Worm (Caenorhabditis elegans) whole organism, L4 larva: ENCODE data around the gene str-139.
A peak's percentile ranks its signal among the peaks of the same experiment; 100 is the strongest.

Experiments
- D1046.2 ChIP-seq: fragments of 200-800 bp; sonication (Bioruptor generic); IDR thresholded peaks from 2 replicates; pipeline ENCODE4 v1.3.6; 2022; ENCODE audit warnings: missing genetic modification characterization, missing compliant biosample characterization
- F10B5.3 ChIP-seq: sonication (generic microtip); optimal IDR thresholded peaks from 2 replicates; lab custom pipeline; 2016; ENCODE audit warnings: mild to moderate bottlenecking, missing genetic modification characterization, missing compliant biosample characterization
- F26F4.8 ChIP-seq: fragments of 200-800 bp; sonication (Bioruptor generic); conservative IDR thresholded peaks from 2 replicates; pipeline ENCODE4 v1.3.6; 2022; ENCODE audit warnings: missing genetic modification characterization, missing compliant biosample characterization
- F44E2.7 ChIP-seq: fragments of 200-800 bp; sonication (Bioruptor generic); IDR thresholded peaks from 2 replicates; pipeline ENCODE4 v2.1.2; 2022; ENCODE audit warnings: missing genetic modification characterization, missing compliant biosample characterization
- F49E8.2 ChIP-seq: sonication (generic microtip); optimal IDR thresholded peaks from 2 replicates; lab custom pipeline; 2016; ENCODE audit warnings: missing compliant biosample characterization, mild to moderate bottlenecking, missing genetic modification characterization, borderline replicate concordance
- R02D3.7 ChIP-seq: fragments of 150-350 bp; sonication (generic microtip); optimal IDR thresholded peaks from 3 replicates; lab custom pipeline; 2014; ENCODE audit warnings: missing biosample characterization, missing genetic modification characterization
- Y48G9A.11 ChIP-seq: fragments of 200-800 bp; sonication (Bioruptor generic); IDR thresholded peaks from 2 replicates; pipeline ENCODE4 v1.3.6; 2022; ENCODE audit warnings: missing genetic modification reagents, missing genetic modification characterization, missing compliant biosample characterization
- Y75B8A.6 ChIP-seq: fragments of 200-800 bp; sonication (Bioruptor generic); IDR thresholded peaks from 2 replicates; pipeline ENCODE4 v1.3.6; 2022; ENCODE audit warnings: missing genetic modification reagents, missing genetic modification characterization, missing compliant biosample characterization
- ama-1 ChIP-seq: fragments of 150-350 bp; optimal IDR thresholded peaks from 2 replicates; lab custom pipeline; 2014; ENCODE audit warnings: inconsistent platforms, mixed read lengths
- ceh-44 ChIP-seq: fragments of 200-800 bp; sonication (Bioruptor generic); IDR thresholded peaks from 2 replicates; pipeline ENCODE4 v1.3.6; 2022; ENCODE audit warnings: missing genetic modification reagents, missing genetic modification characterization, missing compliant biosample characterization
- ces-1 ChIP-seq: fragments of 150-350 bp; sonication (generic microtip); optimal IDR thresholded peaks from 4 replicates; lab custom pipeline; 2014; ENCODE audit warnings: missing biosample characterization, missing genetic modification reagents, missing genetic modification characterization
- ctbp-1 ChIP-seq: fragments of 200-800 bp; sonication (Bioruptor generic); IDR thresholded peaks from 2 replicates; pipeline ENCODE4 v1.3.6; 2022; ENCODE audit warnings: missing genetic modification reagents, missing genetic modification characterization, missing compliant biosample characterization
- daf-12 ChIP-seq: fragments of 150-350 bp; optimal IDR thresholded peaks from 2 replicates; lab custom pipeline; 2014; ENCODE audit warnings: missing biosample characterization, missing genetic modification reagents, missing genetic modification characterization
- daf-16 ChIP-seq, 3 experiments: sonication (generic microtip); optimal IDR thresholded peaks; 2 replicates each; lab custom pipeline; 2016 to 2017; ENCODE audit warnings: missing genetic modification characterization in 3 of 3, missing genetic modification reagents in 3 of 3, mild to moderate bottlenecking in 2 of 3, missing compliant biosample characterization in 2 of 3, missing biosample characterization in 1 of 3, moderate library complexity in 1 of 3
- daf-19 ChIP-seq: fragments of 200-800 bp; sonication (Bioruptor generic); conservative IDR thresholded peaks from 2 replicates; pipeline ENCODE4 v1.3.6; 2022; ENCODE audit warnings: missing genetic modification characterization, missing compliant biosample characterization
- daf-8 ChIP-seq: fragments of 200-800 bp; sonication (Bioruptor generic); IDR thresholded peaks from 2 replicates; pipeline ENCODE4 v1.3.6; 2022; ENCODE audit warnings: missing genetic modification characterization, missing compliant biosample characterization
- dmd-6 ChIP-seq: fragments of 200-800 bp; sonication (Bioruptor generic); IDR thresholded peaks from 2 replicates; pipeline ENCODE4 v1.3.6; 2022; ENCODE audit warnings: missing genetic modification reagents, missing genetic modification characterization, missing compliant biosample characterization
- dve-1 ChIP-seq: sonication (generic microtip); optimal IDR thresholded peaks from 2 replicates; lab custom pipeline; 2017; ENCODE audit warnings: antibody characterized with exemption, mild to moderate bottlenecking, missing genetic modification characterization, missing compliant biosample characterization; ENCODE audit not compliant: insufficient read depth
- hif-1 ChIP-seq, 2 experiments: sonication (generic microtip); optimal IDR thresholded peaks; 2 replicates each; lab custom pipeline; 2016 to 2017; ENCODE audit warnings: missing compliant biosample characterization in 2 of 2, missing genetic modification characterization in 2 of 2, missing genetic modification reagents in 2 of 2, missing genotype in 2 of 2, mild to moderate bottlenecking in 1 of 2
- hlh-11 ChIP-seq: fragments of 200-800 bp; sonication (Bioruptor generic); optimal IDR thresholded peaks from 2 replicates; lab custom pipeline; 2018; ENCODE audit warnings: mild to moderate bottlenecking, missing genetic modification characterization, missing compliant biosample characterization
- hlh-30 ChIP-seq: sonication (generic microtip); optimal IDR thresholded peaks from 2 replicates; lab custom pipeline; 2017; ENCODE audit warnings: antibody characterized with exemption, mild to moderate bottlenecking, missing genetic modification characterization, missing compliant biosample characterization; ENCODE audit not compliant: insufficient read depth
- jun-1 ChIP-seq: fragments of 150-350 bp; optimal IDR thresholded peaks from 2 replicates; lab custom pipeline; 2014; ENCODE audit warnings: missing biosample characterization, missing genetic modification reagents, missing genetic modification characterization
- lim-7 ChIP-seq: fragments of 200-800 bp; sonication (Bioruptor generic); IDR thresholded peaks from 2 replicates; pipeline ENCODE4 v1.3.6; 2022; ENCODE audit warnings: missing genetic modification characterization, missing compliant biosample characterization
- lin-13 ChIP-seq: fragments of 150-350 bp; optimal IDR thresholded peaks from 2 replicates; lab custom pipeline; 2014; ENCODE audit warnings: missing biosample characterization, missing genetic modification reagents, missing genetic modification characterization
- lin-29 ChIP-seq: fragments of 200-800 bp; sonication (Bioruptor generic); IDR thresholded peaks from 2 replicates; pipeline ENCODE4 v1.3.6; 2022; ENCODE audit warnings: missing genetic modification reagents, missing genetic modification characterization, missing compliant biosample characterization
- lin-38 ChIP-seq: fragments of 200-800 bp; sonication (Bioruptor generic); IDR thresholded peaks from 2 replicates; pipeline ENCODE4 v1.3.6; 2022; ENCODE audit warnings: missing genetic modification reagents, missing genetic modification characterization, missing compliant biosample characterization
- mxl-2 ChIP-seq: fragments of 200-800 bp; sonication (Bioruptor generic); conservative IDR thresholded peaks from 2 replicates; pipeline ENCODE4 v1.3.6; 2022; ENCODE audit warnings: missing genetic modification reagents, missing genetic modification characterization, missing compliant biosample characterization
- mxl-3 ChIP-seq: fragments of 200-800 bp; sonication (Bioruptor generic); optimal IDR thresholded peaks from 2 replicates; lab custom pipeline; 2018; ENCODE audit warnings: mild to moderate bottlenecking, missing genetic modification characterization, missing compliant biosample characterization
- nhr-10 ChIP-seq: fragments of 150-350 bp; optimal IDR thresholded peaks from 2 replicates; lab custom pipeline; 2014; ENCODE audit warnings: missing biosample characterization, missing genetic modification characterization
- nhr-11 ChIP-seq: fragments of 150-350 bp; optimal IDR thresholded peaks from 2 replicates; lab custom pipeline; 2014; ENCODE audit warnings: missing biosample characterization, missing genetic modification characterization
- nhr-111 ChIP-seq: fragments of 200-800 bp; sonication (Bioruptor generic); optimal IDR thresholded peaks from 2 replicates; lab custom pipeline; 2018; ENCODE audit warnings: mild to moderate bottlenecking, missing genetic modification characterization, missing compliant biosample characterization
- nhr-25 ChIP-seq: sonication (generic microtip); optimal IDR thresholded peaks from 2 replicates; lab custom pipeline; 2017; ENCODE audit warnings: missing genetic modification characterization, mild to moderate bottlenecking, missing compliant biosample characterization, antibody characterized with exemption, moderate library complexity, borderline replicate concordance; ENCODE audit not compliant: insufficient read depth
- nhr-41 ChIP-seq: fragments of 200-800 bp; sonication (Bioruptor generic); IDR thresholded peaks from 2 replicates; pipeline ENCODE4 v1.3.6; 2022; ENCODE audit warnings: missing genetic modification reagents, missing genetic modification characterization, missing compliant biosample characterization
- nhr-42 ChIP-seq: fragments of 200-800 bp; sonication (Bioruptor generic); IDR thresholded peaks from 2 replicates; pipeline ENCODE4 v1.3.6; 2022; ENCODE audit warnings: missing genetic modification characterization, missing compliant biosample characterization
- nhr-6 ChIP-seq: fragments of 150-350 bp; optimal IDR thresholded peaks from 2 replicates; lab custom pipeline; 2014; ENCODE audit warnings: missing biosample characterization, missing genetic modification characterization
- pha-4 ChIP-seq, 2 experiments: fragments of 150-350 bp in 1 of 2; fragments of 200-800 bp in 1 of 2; sonication (Bioruptor generic) in 1 of 2; IDR thresholded peaks in 1 of 2; optimal IDR thresholded peaks in 1 of 2; 2 replicates each; pipeline versions ENCODE4 v1.3.6 to Lab custom; 2014 to 2022; ENCODE audit warnings: missing genetic modification characterization in 2 of 2, missing genetic modification reagents in 2 of 2, missing biosample characterization in 1 of 2, missing compliant biosample characterization in 1 of 2
- sdz-12 ChIP-seq: fragments of 200-800 bp; sonication (Bioruptor generic); optimal IDR thresholded peaks from 2 replicates; lab custom pipeline; 2018; ENCODE audit warnings: mild to moderate bottlenecking, missing genetic modification characterization, missing compliant biosample characterization
- snpc-4 ChIP-seq: fragments of 150-350 bp; optimal IDR thresholded peaks from 2 replicates; lab custom pipeline; 2014; ENCODE audit warnings: missing biosample characterization, missing genetic modification characterization
- tag-97 ChIP-seq: fragments of 200-800 bp; sonication (Bioruptor generic); IDR thresholded peaks from 2 replicates; pipeline ENCODE4 v1.3.6; 2022; ENCODE audit warnings: missing genetic modification characterization, missing compliant biosample characterization
- tra-1 ChIP-seq: fragments of 200-800 bp; sonication (Bioruptor generic); IDR thresholded peaks from 2 replicates; pipeline ENCODE4 v1.3.6; 2022; ENCODE audit warnings: missing genetic modification reagents, missing genetic modification characterization, missing compliant biosample characterization
- vab-7 ChIP-seq: fragments of 200-800 bp; sonication (Bioruptor generic); IDR thresholded peaks from 2 replicates; pipeline ENCODE4 v1.3.6; 2022; ENCODE audit warnings: missing genetic modification reagents, missing genetic modification characterization, missing compliant biosample characterization
- zfp-3 ChIP-seq: fragments of 200-800 bp; sonication (Bioruptor generic); conservative IDR thresholded peaks from 2 replicates; pipeline ENCODE4 v1.3.6; 2022; ENCODE audit warnings: missing genetic modification reagents, missing genetic modification characterization, missing compliant biosample characterization
- zip-11 ChIP-seq: fragments of 200-800 bp; sonication (Bioruptor generic); IDR thresholded peaks from 2 replicates; pipeline ENCODE4 v1.3.6; 2022; ENCODE audit warnings: missing genetic modification characterization, missing compliant biosample characterization
- ztf-7 ChIP-seq: fragments of 150-350 bp; optimal IDR thresholded peaks from 2 replicates; lab custom pipeline; 2014; ENCODE audit warnings: missing biosample characterization, missing genetic modification characterization

Gene str-139

DNA sequence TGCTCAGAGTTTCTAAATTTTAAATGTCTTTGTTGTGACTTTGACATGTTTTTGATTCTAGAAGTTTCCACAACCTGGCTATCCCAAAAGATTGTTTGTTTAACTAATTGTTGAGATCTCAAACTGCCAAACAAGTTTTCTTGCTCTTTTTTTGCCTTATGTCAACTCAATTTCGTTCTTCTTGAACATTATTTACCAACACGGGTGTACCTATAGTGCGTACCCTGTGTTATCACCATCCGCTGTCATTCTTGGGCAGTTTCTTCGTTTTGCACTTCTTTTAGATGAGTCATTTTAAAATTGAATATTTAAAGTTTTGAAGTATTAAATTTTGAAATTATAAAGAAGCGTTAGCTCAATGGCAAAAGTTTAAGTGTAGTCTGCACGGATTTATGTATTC, 45.0 kb downstream of the str-139 start, which contains the start of gene sptl-2 (continued):
- TF ChIP-seq mxl-3 (GFP tag; lab: Kevin White, UChicago), result no peak
- TF ChIP-seq sdz-12 (GFP tag; lab: Kevin White, UChicago), result no peak
- TF ChIP-seq lin-13 (GFP tag; lab: Kevin White, UChicago), result no peak
- TF ChIP-seq ces-1, result no peak
- TF ChIP-seq nhr-41 (GFP tag; lab: Robert Waterston, UW), result no peak
- no peak for TF ChIP-seq mxl-2
- TF ChIP-seq dmd-6 (GFP tag; lab: Robert Waterston, UW), result peak; percentile 23
- TF ChIP-seq F44E2.7 (GFP tag; lab: Robert Waterston, UW), result no peak
- no peak for TF ChIP-seq F49E8.2
- no peak for TF ChIP-seq vab-7 (GFP tag; lab: Robert Waterston, UW)
- TF ChIP-seq nhr-6 (tag; lab: Kevin White, UChicago), result no peak
- no peak for TF ChIP-seq nhr-42 (GFP tag; lab: Robert Waterston, UW)
- no peak for TF ChIP-seq hlh-30 (tag; lab: Kevin White, UChicago)
- no peak for TF ChIP-seq tag-97 (GFP tag; lab: Robert Waterston, UW)

DNA sequence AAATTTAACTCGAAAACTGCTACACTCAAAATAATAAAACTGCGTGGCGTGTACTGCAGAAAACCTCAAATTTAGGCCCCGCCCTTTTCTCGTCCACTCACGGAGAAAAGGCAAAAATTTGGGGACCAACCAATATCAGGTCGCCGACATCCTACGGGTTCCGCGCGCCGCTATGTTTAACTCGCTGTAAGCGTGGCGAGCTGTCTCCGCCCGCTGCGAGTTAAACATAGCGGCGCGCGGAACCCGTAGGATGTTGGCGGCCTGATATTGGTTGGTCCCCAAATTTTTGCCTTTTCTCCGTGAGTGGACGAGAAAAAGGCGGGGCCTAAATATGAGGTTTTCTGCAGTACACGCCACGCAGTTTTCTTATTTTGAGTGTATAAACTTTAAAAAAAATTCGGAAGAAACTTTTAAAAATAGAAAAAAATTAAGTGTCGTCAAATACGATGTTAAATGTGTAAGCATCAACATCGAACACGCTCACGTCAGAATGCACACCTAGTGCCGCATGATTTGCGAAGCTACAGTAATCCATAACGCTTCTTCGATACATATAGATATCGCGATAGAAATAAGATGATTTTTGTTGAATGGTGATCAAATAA, 47.2 kb downstream of the str-139 start:
- TF ChIP-seq F49E8.2 (peak; percentile 40), lim-7 (GFP tag; lab: Robert Waterston, UW) (0 out of 2 replicates have a peak, but pooled peaks have one; percentile 6), lin-38 (GFP tag; lab: Robert Waterston, UW) (0 out of 2 replicates have a peak, but pooled peaks have one; percentile 21)

DNA sequence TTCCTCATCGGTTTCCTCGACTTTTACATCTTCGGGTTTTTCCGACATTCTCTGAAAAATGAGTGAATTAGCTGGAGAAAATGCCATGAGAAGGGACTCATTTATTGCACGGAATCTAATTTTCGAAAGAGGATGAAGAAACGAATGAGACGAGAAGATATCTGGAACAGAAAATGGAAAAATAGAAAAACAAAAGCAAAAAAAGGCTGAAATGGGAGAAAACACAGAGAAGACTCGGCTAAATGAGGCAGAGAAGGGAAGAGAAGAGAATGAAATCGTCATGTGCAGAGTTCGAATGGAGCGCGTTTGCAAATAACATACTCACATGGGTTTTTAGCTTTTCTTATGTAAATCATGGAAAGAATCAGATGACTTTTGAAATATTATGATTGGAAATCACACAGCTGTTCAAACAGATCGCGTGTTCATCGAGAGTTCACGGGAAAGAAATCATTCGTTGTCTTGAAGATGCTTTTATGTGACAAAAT, 48.0 kb downstream of the str-139 start, which contains the start of gene Y97E10AR.6:
TSS of gene Y97E10AR.6 (minus strand) at position 51 of the 488 bp plus-strand sequence.
- no peak for TF ChIP-seq daf-12
- no peak for TF ChIP-seq F26F4.8 (GFP tag; lab: Robert Waterston, UW)
- peak in 1 of 2 experiments; percentile 14 for TF ChIP-seq hif-1 (tag; optimal IDR thresholded peaks at IDR 0.05; lab: Kevin White, UChicago)
- peak; percentile 23 for TF ChIP-seq ztf-7 (tag; lab: Kevin White, UChicago)
- TF ChIP-seq daf-19 (GFP tag; lab: Robert Waterston, UW), result no peak
- TF ChIP-seq nhr-25, result no peak
- TF ChIP-seq lin-38 (GFP tag; lab: Robert Waterston, UW), result peak; percentile 70
- peak; percentile 25 for TF ChIP-seq dve-1 (tag; lab: Kevin White, UChicago)
- no peak for TF ChIP-seq F44E2.7 (GFP tag; lab: Robert Waterston, UW)
- TF ChIP-seq ama-1 (lab: Kevin White, UChicago), result peak; percentile 50
- TF ChIP-seq R02D3.7 (tag; lab: Kevin White, UChicago), result no peak
- TF ChIP-seq zip-11, result no peak
- no peak for TF ChIP-seq Y75B8A.6
- TF ChIP-seq mxl-2, result no peak
- TF ChIP-seq ctbp-1 (GFP tag; lab: Robert Waterston, UW), result no peak
- TF ChIP-seq nhr-10 (tag; lab: Kevin White, UChicago), result no peak
- TF ChIP-seq F10B5.3 (tag; lab: Kevin White, UChicago), result no peak
- no peak for TF ChIP-seq jun-1 (tag; lab: Kevin White, UChicago)
- no peak for TF ChIP-seq daf-8 (GFP tag; lab: Robert Waterston, UW)
- peak; percentile 6 for TF ChIP-seq mxl-3 (GFP tag; lab: Kevin White, UChicago)
- TF ChIP-seq snpc-4 (tag; lab: Kevin White, UChicago), result no peak
- no peak for TF ChIP-seq nhr-11 (tag; lab: Kevin White, UChicago)
- TF ChIP-seq nhr-41 (GFP tag; lab: Robert Waterston, UW), result no peak
- TF ChIP-seq F49E8.2, result no peak
- TF ChIP-seq hlh-11, result peak; percentile 41
- TF ChIP-seq daf-16 (GFP tag; optimal IDR thresholded peaks at IDR 0.05; lab: Kevin White, UChicago), result no peak
- TF ChIP-seq daf-16 (tag; optimal IDR thresholded peaks at IDR 0.05; lab: Kevin White, UChicago), result peak; percentile 25
- TF ChIP-seq dmd-6 (GFP tag; lab: Robert Waterston, UW), result peak; percentile 37
- no peak for TF ChIP-seq pha-4 (GFP tag; IDR thresholded peaks at IDR 0.05; lab: Robert Waterston, UW)
- peak; percentile 16 for TF ChIP-seq pha-4 (tag; optimal IDR thresholded peaks at IDR 0.05; lab: Kevin White, UChicago)
- no peak for TF ChIP-seq D1046.2 (GFP tag; lab: Robert Waterston, UW)
- no peak for TF ChIP-seq lin-29 (GFP tag; lab: Robert Waterston, UW)
- no peak for TF ChIP-seq tra-1 (GFP tag; lab: Robert Waterston, UW)
- no peak for TF ChIP-seq ceh-44 (GFP tag; lab: Robert Waterston, UW)
- TF ChIP-seq Y48G9A.11 (GFP tag; lab: Robert Waterston, UW), result no peak
- no peak for TF ChIP-seq nhr-111 (GFP tag; lab: Kevin White, UChicago)
- TF ChIP-seq zfp-3 (GFP tag; lab: Robert Waterston, UW), result no peak
